Worm (Caenorhabditis elegans) whole organism, late embryonic: ENCODE measurements around the gene dhhc-6.
"Not testable (repeated sequence)": the region's sequence is repeated elsewhere in the genome, so short reads cannot be mapped to it uniquely, and the experiment has no call there.

Source experiments
- ceh-30 ChIP-seq: fragments of 150-350 bp; optimal IDR thresholded peaks from 2 replicates; lab custom pipeline; 2014; ENCODE audit warnings: missing biosample characterization, missing genetic modification characterization
- elt-2 ChIP-seq: sonication (generic microtip); optimal IDR thresholded peaks from 2 replicates; lab custom pipeline; 2016; ENCODE audit warnings: missing genetic modification reagents, missing genetic modification characterization, missing compliant biosample characterization
- ets-4 ChIP-seq: sonication (generic microtip); optimal IDR thresholded peaks from 2 replicates; lab custom pipeline; 2016; ENCODE audit warnings: missing genetic modification characterization, missing compliant biosample characterization
- eyg-1 ChIP-seq: sonication (generic microtip); optimal IDR thresholded peaks from 2 replicates; lab custom pipeline; 2016; ENCODE audit warnings: missing genotype, missing genetic modification characterization, missing compliant biosample characterization
- hlh-13 ChIP-seq: fragments of 200-800 bp; sonication (Bioruptor generic); optimal IDR thresholded peaks from 2 replicates; lab custom pipeline; 2018; ENCODE audit warnings: mild to moderate bottlenecking, missing genetic modification characterization, missing compliant biosample characterization
- pag-3 ChIP-seq: sonication (generic microtip); optimal IDR thresholded peaks from 2 replicates; lab custom pipeline; 2016; ENCODE audit warnings: missing compliant biosample characterization, missing genetic modification characterization, borderline replicate concordance
- pqm-1 ChIP-seq: sonication (generic microtip); optimal IDR thresholded peaks from 2 replicates; lab custom pipeline; 2016; ENCODE audit warnings: missing genetic modification characterization, missing compliant biosample characterization
- sdc-2 ChIP-seq: sonication (generic microtip); optimal IDR thresholded peaks from 2 replicates; lab custom pipeline; 2016; ENCODE audit warnings: missing genotype, missing genetic modification characterization, missing compliant biosample characterization
- tbx-2 ChIP-seq: sonication (generic microtip); optimal IDR thresholded peaks from 2 replicates; lab custom pipeline; 2016; ENCODE audit warnings: missing genetic modification characterization, missing compliant biosample characterization
- unc-42 ChIP-seq: sonication (generic microtip); optimal IDR thresholded peaks from 2 replicates; lab custom pipeline; 2016; ENCODE audit warnings: missing genotype, missing genetic modification characterization, missing compliant biosample characterization

DNA sequence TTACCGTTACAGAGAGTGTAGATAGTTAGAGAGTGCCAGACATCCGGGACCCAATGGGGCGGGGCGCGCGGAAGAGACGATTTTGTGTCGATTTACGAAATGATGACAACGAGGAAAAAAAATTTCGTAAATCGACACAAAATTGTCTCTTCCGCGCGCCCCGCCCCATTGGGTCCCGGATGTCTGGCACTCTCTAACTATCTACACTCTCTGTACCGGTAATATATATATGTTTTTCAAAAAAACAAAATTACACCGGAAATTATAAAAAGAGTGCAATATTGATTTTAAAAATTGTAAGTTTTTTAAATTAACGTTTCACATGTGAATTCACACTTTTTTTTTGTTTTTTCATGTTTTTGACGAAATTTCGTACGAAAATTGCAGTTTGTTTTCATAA is 13.3 kb downstream of the dhhc-6 start, which contains the start of gene B0001.4:
- not testable (repeated sequence) for TF ChIP-seq elt-2 (tag; lab: Kevin White, UChicago); hlh-13 (GFP tag; lab: Kevin White, UChicago); eyg-1; ets-4 (tag; lab: Kevin White, UChicago); pag-3 (tag; lab: Kevin White, UChicago); tbx-2 (tag; lab: Kevin White, UChicago); unc-42 (tag; lab: Kevin White, UChicago); ceh-30 (tag; lab: Kevin White, UChicago); pqm-1 (tag; lab: Kevin White, UChicago); sdc-2 (tag; lab: Kevin White, UChicago)
